Worm (Caenorhabditis elegans) whole organism, L3 larva: ENCODE results near the gene aqp-12.

Experiments
- mdl-1 ChIP-seq: fragments of 150-350 bp; optimal IDR thresholded peaks from 2 replicates; lab custom pipeline; 2014; ENCODE audit warnings: missing biosample characterization, missing genetic modification characterization
- nhr-237 ChIP-seq: fragments of 150-350 bp; optimal IDR thresholded peaks from 2 replicates; lab custom pipeline; 2014; ENCODE audit warnings: missing biosample characterization, missing genetic modification characterization
- nhr-76 ChIP-seq: fragments of 150-350 bp; sonication (generic microtip); optimal IDR thresholded peaks from 5 replicates; lab custom pipeline; 2014; ENCODE audit warnings: missing biosample characterization, missing genetic modification characterization
- nhr-77 ChIP-seq: fragments of 150-350 bp; optimal IDR thresholded peaks from 2 replicates; lab custom pipeline; 2014; ENCODE audit warnings: missing biosample characterization, missing genetic modification characterization
- sea-2 ChIP-seq: fragments of 150-350 bp; sonication (generic microtip); optimal IDR thresholded peaks from 4 replicates; lab custom pipeline; 2014; ENCODE audit warnings: missing biosample characterization, missing genetic modification reagents, missing genetic modification characterization
- unc-62 ChIP-seq: fragments of 150-350 bp; sonication (generic microtip); optimal IDR thresholded peaks from 4 replicates; lab custom pipeline; 2014; ENCODE audit warnings: missing biosample characterization, missing genetic modification reagents, missing genetic modification characterization
- zag-1 ChIP-seq: fragments of 150-350 bp; optimal IDR thresholded peaks from 2 replicates; lab custom pipeline; 2014; ENCODE audit warnings: missing biosample characterization, missing genetic modification characterization

ce11 chrII:12189193-12189592, 13.8 kb upstream of the aqp-12 start:
- TF ChIP-seq nhr-77 (tag; lab: Kevin White, UChicago) (no peak), unc-62 (no peak), sea-2 (GFP tag; lab: Kevin White, UChicago) (no peak), nhr-237 (tag; lab: Kevin White, UChicago) (no peak), nhr-76 (tag; lab: Kevin White, UChicago) (no peak), mdl-1 (tag; lab: Kevin White, UChicago) (no peak), zag-1 (tag; lab: Kevin White, UChicago) (no peak)
